Worm (Caenorhabditis elegans) whole organism, early embryonic: ENCODE data around the gene sru-1.

ENCODE experiments used
- ama-1 ChIP-seq: fragments of 150-350 bp; optimal IDR thresholded peaks from 2 replicates; lab custom pipeline; 2014
- ceh-36 ChIP-seq: sonication (generic microtip); optimal IDR thresholded peaks from 2 replicates; lab custom pipeline; 2016; ENCODE audit warnings: missing genetic modification characterization, inconsistent platforms, missing compliant biosample characterization
- flt-1 ChIP-seq: fragments of 200-800 bp; sonication (Bioruptor generic); IDR thresholded peaks from 2 replicates; pipeline ENCODE4 v1.3.6; 2022; ENCODE audit warnings: missing genetic modification characterization, missing compliant biosample characterization
- hmg-4 ChIP-seq: fragments of 200-800 bp; sonication (Bioruptor generic); optimal IDR thresholded peaks from 2 replicates; lab custom pipeline; 2018; ENCODE audit warnings: mild to moderate bottlenecking, missing genetic modification characterization, missing compliant biosample characterization
- pes-1 ChIP-seq: fragments of 200-800 bp; sonication (Bioruptor generic); IDR thresholded peaks from 2 replicates; pipeline ENCODE4 v1.3.6; 2022; ENCODE audit warnings: missing genetic modification reagents, missing genetic modification characterization, missing compliant biosample characterization
- sea-1 ChIP-seq: fragments of 200-800 bp; sonication (Bioruptor generic); conservative IDR thresholded peaks from 2 replicates; pipeline ENCODE4 v1.3.6; 2022; ENCODE audit warnings: missing genetic modification characterization, missing compliant biosample characterization
- tbx-37 ChIP-seq: fragments of 200-800 bp; sonication (Bioruptor generic); conservative IDR thresholded peaks from 2 replicates; pipeline ENCODE4 v1.3.6; 2022; ENCODE audit warnings: missing genetic modification reagents, missing genetic modification characterization, missing compliant biosample characterization
- tra-4 ChIP-seq: sonication (generic microtip); optimal IDR thresholded peaks from 2 replicates; lab custom pipeline; 2017; ENCODE audit warnings: missing genetic modification characterization, missing compliant biosample characterization

ce11 chrIV:9488315-9488714, at the start of gene sru-1:
- TF ChIP-seq flt-1 (GFP tag; lab: Robert Waterston, UW): no peak
- TF ChIP-seq sea-1 (GFP tag; lab: Robert Waterston, UW): no peak
- no peak for TF ChIP-seq tbx-37
- TF ChIP-seq ceh-36 (tag; lab: Kevin White, UChicago): no peak
- no peak for TF ChIP-seq ama-1 (lab: Kevin White, UChicago)
- no peak for TF ChIP-seq pes-1 (GFP tag; lab: Robert Waterston, UW)
- no peak for TF ChIP-seq tra-4 (tag; lab: Kevin White, UChicago)
- no peak for TF ChIP-seq hmg-4 (GFP tag; lab: Kevin White, UChicago)
